Fruit fly (Drosophila melanogaster) whole organism, embryonic: ENCODE data around the gene CG1572.
A peak's percentile ranks its signal among the peaks of the same experiment; 100 is the strongest.

Experiments used
- Asciz ChIP-seq: fragments of 200-800 bp; sonication (Bioruptor generic); optimal IDR thresholded peaks from 2 replicates; lab custom pipeline; 2017; ENCODE audit warnings: missing biosample characterization, mild to moderate bottlenecking, missing genetic modification characterization, missing genetic modification reagents
- CG10209 ChIP-seq: fragments of 200-800 bp; sonication (Bioruptor generic); optimal IDR thresholded peaks from 3 replicates; lab custom pipeline; 2017; ENCODE audit warnings: missing biosample characterization, mild to moderate bottlenecking, missing genetic modification characterization, missing genetic modification reagents
- CG10321 ChIP-seq: fragments of 200-800 bp; sonication (Bioruptor generic); IDR thresholded peaks from 2 replicates; pipeline ENCODE4 v1.3.6; 2022; ENCODE audit warnings: missing biosample characterization, missing genetic modification characterization
- CG11504 ChIP-seq: fragments of 200-800 bp; sonication (Bioruptor generic); optimal IDR thresholded peaks from 3 replicates; lab custom pipeline; 2019; ENCODE audit warnings: missing biosample characterization, mild to moderate bottlenecking, missing genetic modification characterization, moderate library complexity
- CG12155 ChIP-seq: fragments of 200-800 bp; sonication (Bioruptor generic); optimal IDR thresholded peaks from 3 replicates; lab custom pipeline; 2016; ENCODE audit warnings: missing biosample characterization, missing genetic modification characterization
- CG1233 ChIP-seq: fragments of 200-800 bp; sonication (Bioruptor generic); optimal IDR thresholded peaks from 4 replicates; lab custom pipeline; 2018; ENCODE audit warnings: missing biosample characterization, mild to moderate bottlenecking, missing genetic modification characterization
- CG2202 ChIP-seq: fragments of 200-800 bp; sonication (Bioruptor generic); optimal IDR thresholded peaks from 2 replicates; lab custom pipeline; 2018; ENCODE audit warnings: missing biosample characterization, mild to moderate bottlenecking, missing genetic modification characterization
- CG3163 ChIP-seq: fragments of 200-800 bp; sonication (Bioruptor generic); optimal IDR thresholded peaks from 3 replicates; lab custom pipeline; 2016; ENCODE audit warnings: missing biosample characterization, missing genetic modification characterization
- CG5245 ChIP-seq: fragments of 200-800 bp; sonication (Bioruptor generic); optimal IDR thresholded peaks from 3 replicates; lab custom pipeline; 2016; ENCODE audit warnings: missing biosample characterization, missing genetic modification characterization
- CG6813 ChIP-seq: fragments of 200-800 bp; sonication (Bioruptor generic); optimal IDR thresholded peaks from 2 replicates; lab custom pipeline; 2017; ENCODE audit warnings: missing biosample characterization, missing genetic modification characterization, mild to moderate bottlenecking, moderate library complexity, missing genetic modification reagents
- CG7357 ChIP-seq: fragments of 200-800 bp; sonication (Bioruptor generic); IDR thresholded peaks from 3 replicates; pipeline ENCODE4 v1.3.6; 2022; ENCODE audit warnings: missing biosample characterization, missing genetic modification characterization
- CG7556 ChIP-seq: fragments of 200-800 bp; sonication (Bioruptor generic); optimal IDR thresholded peaks from 2 replicates; lab custom pipeline; 2017; ENCODE audit warnings: missing biosample characterization, mild to moderate bottlenecking, missing genetic modification characterization
- CG7963 ChIP-seq: fragments of 200-800 bp; sonication (Bioruptor generic); IDR thresholded peaks from 3 replicates; pipeline ENCODE4 v1.3.6; 2022; ENCODE audit warnings: missing biosample characterization, missing genetic modification characterization; ENCODE audit not compliant: partially characterized antibody
- CG7987 ChIP-seq: fragments of 200-800 bp; sonication (Bioruptor generic); optimal IDR thresholded peaks from 2 replicates; lab custom pipeline; 2018; ENCODE audit warnings: missing biosample characterization, mild to moderate bottlenecking, missing genetic modification characterization, moderate library complexity
- CG8388 ChIP-seq: fragments of 200-800 bp; sonication (Bioruptor generic); optimal IDR thresholded peaks from 2 replicates; lab custom pipeline; 2019; ENCODE audit warnings: missing biosample characterization, mild to moderate bottlenecking, missing genetic modification characterization, moderate library complexity
- CG9876 ChIP-seq: fragments of 200-800 bp; sonication (Bioruptor generic); optimal IDR thresholded peaks from 2 replicates; lab custom pipeline; 2016; ENCODE audit warnings: missing biosample characterization, missing genetic modification characterization
- Dbx ChIP-seq: fragments of 200-800 bp; sonication (Bioruptor generic); IDR thresholded peaks from 3 replicates; pipeline ENCODE4 v1.3.6; 2022; ENCODE audit warnings: missing biosample characterization, missing genetic modification characterization
- Dll ChIP-seq: fragments of 200-800 bp; sonication (Bioruptor generic); IDR thresholded peaks from 4 replicates; pipeline ENCODE4 v1.3.6; 2022; ENCODE audit warnings: missing biosample characterization, missing genetic modification characterization; ENCODE audit not compliant: partially characterized antibody
- E2f1 ChIP-seq: fragments of 200-800 bp; sonication (Bioruptor generic); IDR thresholded peaks from 2 replicates; pipeline ENCODE4 v1.3.6; 2022; ENCODE audit warnings: missing biosample characterization, missing genetic modification characterization
- Hmr ChIP-seq: fragments of 200-800 bp; sonication (Bioruptor generic); optimal IDR thresholded peaks from 3 replicates; lab custom pipeline; 2017; ENCODE audit warnings: mild to moderate bottlenecking, missing biosample characterization, missing genetic modification reagents, missing genetic modification characterization
- Lpt ChIP-seq: fragments of >200 bp; optimal IDR thresholded peaks from 2 replicates; lab custom pipeline; 2018; ENCODE audit warnings: missing biosample characterization, missing genetic modification characterization
- Sin3A ChIP-seq: fragments of >200 bp; optimal IDR thresholded peaks from 2 replicates; lab custom pipeline; 2018
- Spps ChIP-seq: fragments of 200-800 bp; sonication (Bioruptor generic); optimal IDR thresholded peaks from 2 replicates; lab custom pipeline; 2018; ENCODE audit warnings: missing biosample characterization, mild to moderate bottlenecking, missing genetic modification characterization
- br ChIP-seq: fragments of >200 bp; optimal IDR thresholded peaks from 2 replicates; lab custom pipeline; 2017
- bsh ChIP-seq, 2 experiments: fragments of 200-800 bp; sonication (Bioruptor generic); optimal IDR thresholded peaks; 2 replicates each; lab custom pipeline; 2017 to 2018; ENCODE audit warnings: mild to moderate bottlenecking in 2 of 2, missing biosample characterization in 2 of 2, missing genetic modification characterization in 2 of 2, moderate library complexity in 1 of 2
- btn ChIP-seq: fragments of 200-800 bp; sonication (Bioruptor generic); optimal IDR thresholded peaks from 2 replicates; lab custom pipeline; 2016; ENCODE audit warnings: missing biosample characterization, missing genetic modification characterization
- cato ChIP-seq: fragments of 200-800 bp; sonication (Bioruptor generic); optimal IDR thresholded peaks from 2 replicates; lab custom pipeline; 2016; ENCODE audit warnings: missing biosample characterization, missing genetic modification characterization, borderline replicate concordance
- caup ChIP-seq: fragments of 200-800 bp; sonication (Bioruptor generic); optimal IDR thresholded peaks from 3 replicates; lab custom pipeline; 2017; ENCODE audit warnings: missing biosample characterization, mild to moderate bottlenecking, missing genetic modification characterization, moderate library complexity; ENCODE audit not compliant: severe bottlenecking
- crp ChIP-seq, 2 experiments: fragments of 200-800 bp; sonication (Bioruptor generic); optimal IDR thresholded peaks; 2 replicates in 1 of 2; 3 replicates in 1 of 2; lab custom pipeline; 2017; ENCODE audit warnings: missing biosample characterization in 2 of 2, missing genetic modification characterization in 2 of 2, mild to moderate bottlenecking in 1 of 2, moderate library complexity in 1 of 2
- disco-r ChIP-seq: fragments of 200-800 bp; sonication (Bioruptor generic); optimal IDR thresholded peaks from 2 replicates; lab custom pipeline; 2016; ENCODE audit warnings: missing biosample characterization, missing genetic modification characterization
- dmrt11E ChIP-seq: fragments of 200-800 bp; sonication (Bioruptor generic); optimal IDR thresholded peaks from 3 replicates; lab custom pipeline; 2018; ENCODE audit warnings: missing biosample characterization, mild to moderate bottlenecking, missing genetic modification characterization, moderate library complexity
- gcm ChIP-seq: fragments of 200-800 bp; sonication (Bioruptor generic); optimal IDR thresholded peaks from 2 replicates; lab custom pipeline; 2019; ENCODE audit warnings: missing biosample characterization, mild to moderate bottlenecking, missing genetic modification characterization, moderate library complexity
- gem ChIP-seq: fragments of 200-800 bp; sonication (Bioruptor generic); optimal IDR thresholded peaks from 2 replicates; lab custom pipeline; 2019; ENCODE audit warnings: missing biosample characterization, mild to moderate bottlenecking, missing genetic modification characterization, moderate library complexity
- hb ChIP-seq: fragments of 200-800 bp; sonication (Bioruptor generic); IDR thresholded peaks from 3 replicates; pipeline ENCODE4 v1.3.6; 2022; ENCODE audit warnings: missing biosample characterization, missing genetic modification characterization; ENCODE audit not compliant: partially characterized antibody
- jigr1 ChIP-seq: fragments of 200-800 bp; sonication (Bioruptor generic); IDR thresholded peaks from 3 replicates; pipeline ENCODE4 v1.3.6; 2022; ENCODE audit warnings: missing biosample characterization, missing genetic modification characterization
- ken ChIP-seq: fragments of 200-800 bp; sonication (Bioruptor generic); IDR thresholded peaks from 3 replicates; pipeline ENCODE4 v1.3.6; 2022; ENCODE audit warnings: missing biosample characterization, missing genetic modification characterization
- odd ChIP-seq: fragments of 200-800 bp; sonication (Bioruptor generic); optimal IDR thresholded peaks from 2 replicates; lab custom pipeline; 2017; ENCODE audit warnings: missing biosample characterization, mild to moderate bottlenecking, missing genetic modification characterization
- psq ChIP-seq: fragments of 200-800 bp; sonication (Bioruptor generic); optimal IDR thresholded peaks from 2 replicates; lab custom pipeline; 2017; ENCODE audit warnings: missing biosample characterization, missing genetic modification characterization
- rib ChIP-seq: fragments of 200-800 bp; sonication (Bioruptor generic); IDR thresholded peaks from 2 replicates; pipeline ENCODE4 v1.3.6; 2022; ENCODE audit warnings: missing biosample characterization, missing genetic modification characterization
- row ChIP-seq: fragments of 200-800 bp; sonication (Bioruptor generic); IDR thresholded peaks from 3 replicates; pipeline ENCODE4 v1.3.6; 2022; ENCODE audit warnings: missing biosample characterization, missing genetic modification characterization
- salm ChIP-seq: fragments of 200-800 bp; sonication (Bioruptor generic); optimal IDR thresholded peaks from 2 replicates; lab custom pipeline; 2018; ENCODE audit warnings: missing biosample characterization, mild to moderate bottlenecking, missing genetic modification characterization
- seq ChIP-seq: fragments of 200-800 bp; sonication (Bioruptor generic); IDR thresholded peaks from 2 replicates; pipeline ENCODE4 v1.3.6; 2022; ENCODE audit warnings: missing biosample characterization, missing genetic modification characterization
- shn ChIP-seq: fragments of 200-800 bp; sonication (Bioruptor generic); optimal IDR thresholded peaks from 3 replicates; lab custom pipeline; 2016; ENCODE audit warnings: missing biosample characterization, missing genetic modification characterization
- sima ChIP-seq: fragments of 200-800 bp; sonication (Bioruptor generic); optimal IDR thresholded peaks from 2 replicates; lab custom pipeline; 2016; ENCODE audit warnings: missing biosample characterization, missing genetic modification characterization
- slp2 ChIP-seq: fragments of 200-800 bp; sonication (Bioruptor generic); optimal IDR thresholded peaks from 2 replicates; lab custom pipeline; 2016; ENCODE audit warnings: missing biosample characterization, missing genetic modification characterization
- sug ChIP-seq: fragments of 200-800 bp; optimal IDR thresholded peaks from 2 replicates; lab custom pipeline; 2019; ENCODE audit warnings: missing biosample characterization, mild to moderate bottlenecking, missing genetic modification characterization, moderate library complexity
- tll ChIP-seq, 2 experiments: fragments of 200-800 bp in 1 of 2; fragments of >200 bp in 1 of 2; sonication (Bioruptor generic) in 1 of 2; optimal IDR thresholded peaks; 2 replicates each; lab custom pipeline; 2017 to 2019; ENCODE audit warnings: missing biosample characterization in 2 of 2, missing genetic modification characterization in 2 of 2, mild to moderate bottlenecking in 1 of 2, moderate library complexity in 1 of 2
- vnd ChIP-seq: fragments of 200-800 bp; sonication (Bioruptor generic); IDR thresholded peaks from 3 replicates; pipeline ENCODE4 v1.3.6; 2022; ENCODE audit warnings: missing biosample characterization, missing genetic modification characterization; ENCODE audit not compliant: partially characterized antibody
- z ChIP-seq: fragments of 200-800 bp; sonication (Bioruptor generic); IDR thresholded peaks from 3 replicates; pipeline ENCODE4 v1.3.6; 2022; ENCODE audit warnings: missing biosample characterization, missing genetic modification characterization

CG1572 gene

DNA sequence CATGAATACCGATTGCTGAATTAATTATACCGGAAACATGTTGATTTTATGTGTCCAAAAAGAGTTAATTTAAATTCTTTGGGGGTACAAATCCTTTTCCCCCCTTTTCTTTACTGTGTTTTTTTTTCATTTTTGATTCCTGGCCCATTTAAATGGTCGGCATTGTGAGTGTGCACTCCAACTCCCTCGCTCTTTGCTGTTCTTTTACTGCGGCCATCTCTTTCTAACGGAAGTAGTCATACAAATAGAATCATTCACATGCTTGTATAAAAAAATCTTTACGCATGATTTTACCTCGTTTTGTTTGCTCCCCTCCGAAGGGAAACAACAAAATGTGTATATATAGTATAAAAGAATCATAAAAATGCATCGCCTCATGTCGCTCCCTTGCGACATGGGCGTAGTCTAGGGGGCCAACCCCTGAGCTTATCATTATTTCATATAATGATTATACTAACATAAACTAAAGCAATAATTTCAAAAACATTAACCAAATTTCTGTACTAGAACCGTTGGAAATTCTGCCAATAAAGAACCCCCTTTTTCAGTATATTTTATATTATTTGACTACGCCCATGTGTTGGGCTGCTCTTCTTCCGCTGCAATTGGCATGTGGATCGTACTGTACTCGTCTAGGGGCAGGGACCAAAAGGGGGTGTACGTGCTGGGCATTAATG, 30.3 kb downstream of the CG1572 start (continued):
- TF ChIP-seq Dbx (GFP tag; lab: Robert Waterston, UW) (no peak), tll (GFP tag; optimal IDR thresholded peaks at IDR 0.05; lab: Kevin White, UChicago) (no peak), shn (no peak), CG1233 (GFP tag; lab: Kevin White, UChicago) (peak; percentile 64), CG7556 (GFP tag; lab: Kevin White, UChicago) (peak; percentile 70), sug (tag; lab: Kevin White, UChicago) (peak; percentile 32), Dll (no peak), vnd (GFP tag; lab: Robert Waterston, UW) (no peak), seq (GFP tag; lab: Robert Waterston, UW) (peak; percentile 51; the same call in 1 of the 2 replicates), CG5245 (GFP tag; lab: Kevin White, UChicago) (peak; percentile 59), z (GFP tag; lab: Robert Waterston, UW) (0 out of 3 replicates have a peak, but pooled peaks have one; percentile 30), CG12155 (peak; percentile 31), CG7357 (GFP tag; lab: Robert Waterston, UW) (peak; percentile 74), cato (GFP tag; lab: Kevin White, UChicago) (peak; percentile 46), jigr1 (GFP tag; lab: Robert Waterston, UW) (0 out of 3 replicates have a peak, but pooled peaks have one; percentile 26), CG7987 (GFP tag; lab: Kevin White, UChicago) (peak; percentile 22), Sin3A (lab: Kevin White, UChicago) (no peak), slp2 (no peak), CG7963 (no peak), CG2202 (peak; percentile 86), caup (GFP tag; lab: Kevin White, UChicago) (peak; percentile 12), CG11504 (tag; lab: Kevin White, UChicago) (peak; percentile 85), ken (GFP tag; lab: Robert Waterston, UW) (peak; percentile 76; the same call in 2 of the 3 replicates), CG9876 (GFP tag; lab: Kevin White, UChicago) (no peak), odd (peak; percentile 54), row (GFP tag; lab: Robert Waterston, UW) (peak; percentile 72), psq (GFP tag; lab: Kevin White, UChicago) (no peak), E2f1 (GFP tag; lab: Robert Waterston, UW) (peak; percentile 58), Asciz (GFP tag; lab: Kevin White, UChicago) (peak; percentile 74), CG8388 (GFP tag; lab: Kevin White, UChicago) (peak; percentile 81), hb (GFP tag; lab: Robert Waterston, UW) (no peak), gcm (GFP tag; lab: Kevin White, UChicago) (peak; percentile 87), crp (GFP tag; optimal IDR thresholded peaks at IDR 0.05; lab: Kevin White, UChicago) (no peak), gem (tag; lab: Kevin White, UChicago) (peak; percentile 89), bsh (GFP tag; optimal IDR thresholded peaks at IDR 0.05; lab: Kevin White, UChicago) (peak; percentile 24 to 95), CG3163 (GFP tag; lab: Kevin White, UChicago) (no peak), CG6813 (GFP tag; lab: Kevin White, UChicago) (peak; percentile 73), Hmr (GFP tag; lab: Kevin White, UChicago) (peak; percentile 28), rib (no peak), dmrt11E (peak; percentile 92), CG10321 (GFP tag; lab: Robert Waterston, UW) (0 out of 2 replicates have a peak, but pooled peaks have one; percentile 12), btn (GFP tag; lab: Kevin White, UChicago) (peak; percentile 10), br (lab: Kevin White, UChicago) (no peak), sima (GFP tag; lab: Kevin White, UChicago) (no peak), salm (tag; lab: Kevin White, UChicago) (peak; percentile 64), disco-r (no peak), Spps (peak; percentile 76), CG10209 (GFP tag; lab: Kevin White, UChicago) (peak; percentile 72), Lpt (GFP tag; lab: Kevin White, UChicago) (no peak)
